Worm (Caenorhabditis elegans) whole organism, L2 larva: ENCODE results near the gene npr-21.

Experiments used
- ama-1 ChIP-seq: fragments of 150-350 bp; optimal IDR thresholded peaks from 2 replicates; lab custom pipeline; 2018; ENCODE audit warnings: inconsistent platforms
- lin-13 ChIP-seq: fragments of 150-350 bp; optimal IDR thresholded peaks from 2 replicates; lab custom pipeline; 2014; ENCODE audit warnings: missing biosample characterization, missing genetic modification reagents, missing genetic modification characterization
- lsy-2 ChIP-seq, 2 experiments: fragments of 150-350 bp in 1 of 2; sonication (generic microtip) in 1 of 2; optimal IDR thresholded peaks; 2 replicates each; lab custom pipeline; 2014 to 2017; ENCODE audit warnings: missing biosample characterization in 2 of 2, missing genetic modification characterization in 2 of 2
- mdl-1 ChIP-seq, 2 experiments: fragments of 150-350 bp in 1 of 2; sonication (generic microtip) in 1 of 2; optimal IDR thresholded peaks; 2 replicates each; lab custom pipeline; 2017; ENCODE audit warnings: missing biosample characterization in 2 of 2, missing genetic modification characterization in 2 of 2
- unc-55 ChIP-seq: fragments of 150-350 bp; sonication (generic microtip); optimal IDR thresholded peaks from 3 replicates; lab custom pipeline; 2014; ENCODE audit warnings: missing biosample characterization, missing genetic modification reagents, missing genetic modification characterization

- TF ChIP-seq unc-55 (GFP tag; lab: Kevin White, UChicago) = no peak
- no peak for TF ChIP-seq ama-1 (lab: Kevin White, UChicago)
- no peak for TF ChIP-seq mdl-1 (tag; optimal IDR thresholded peaks at IDR 0.05; lab: Kevin White, UChicago)
- no peak for TF ChIP-seq lin-13 (GFP tag; lab: Kevin White, UChicago)
- TF ChIP-seq lsy-2 (tag; optimal IDR thresholded peaks at IDR 0.05; lab: Kevin White, UChicago) = no peak
Measured at ce11 chrX:17157868-17158267, at the start of gene npr-21.
